Worm (Caenorhabditis elegans): ENCODE data around the gene Y53G8AR.9.
A peak's percentile ranks its signal among the peaks of the same experiment; 100 is the strongest.

DNA sequence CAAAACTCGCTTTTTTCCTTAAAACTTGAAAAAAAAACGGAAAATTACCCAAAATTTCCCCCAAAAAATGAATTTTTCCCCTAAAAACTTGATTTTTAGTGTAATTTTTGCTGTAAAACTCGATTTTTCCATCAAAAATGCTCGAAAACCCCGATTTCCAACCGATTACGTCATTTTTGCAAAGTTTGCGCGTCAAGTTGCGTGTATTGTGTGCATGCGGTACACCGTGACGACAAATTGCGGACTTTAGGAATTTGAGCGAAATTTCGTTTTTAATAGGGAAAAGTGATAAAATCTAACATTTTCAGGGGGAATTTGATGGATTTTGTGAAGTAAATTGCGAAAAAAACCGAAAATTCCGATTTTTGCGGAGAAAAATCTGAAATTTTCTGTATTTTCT is 2.9 kb upstream of the Y53G8AR.9 start:
- TF ChIP-seq tbx-8 (GFP tag; optimal IDR thresholded peaks at IDR 0.05): no peak
- no peak for TF ChIP-seq nhr-28 (tag; optimal IDR thresholded peaks at IDR 0.05)
- peak; percentile 19 for TF ChIP-seq nhr-237 (tag; optimal IDR thresholded peaks at IDR 0.05)
- TF ChIP-seq mls-2 (tag; optimal IDR thresholded peaks at IDR 0.05): no peak
- TF ChIP-seq sptf-1 (tag; optimal IDR thresholded peaks at IDR 0.05): no peak
- TF ChIP-seq elt-3 (tag; optimal IDR thresholded peaks at IDR 0.05): no peak
- TF ChIP-seq unc-39 (tag; optimal IDR thresholded peaks at IDR 0.05): no peak
- peak; percentile 2 for TF ChIP-seq pha-4 (tag; optimal IDR thresholded peaks at IDR 0.05)
- TF ChIP-seq ztf-11 (tag; optimal IDR thresholded peaks at IDR 0.05): no peak
- TF ChIP-seq snpc-4 (tag; optimal IDR thresholded peaks at IDR 0.05): no peak
- TF ChIP-seq lin-13 (tag; optimal IDR thresholded peaks at IDR 0.05): peak; percentile 72
- TF ChIP-seq mep-1 (tag; optimal IDR thresholded peaks at IDR 0.05): peak; percentile 56
- TF ChIP-seq sem-2 (GFP tag; optimal IDR thresholded peaks at IDR 0.05): no peak
- no peak for TF ChIP-seq hlh-1 (tag; optimal IDR thresholded peaks at IDR 0.05)
